Comparison of ENCODE assay signal across 5 worm cellular contexts in genomic region chrII:6898017-6898779, ce11.
TF ChIP-seq lines count a peak whose summit lies in the region.

Gene hrpl-1, plus strand, starts transcription at chrII:6898729.

TF ChIP-seq in whole organism, L1 larva, 84 proteins besides CTCF, POLR2A, EP300 and RAD21 (continues in another document):
- TF ChIP-seq rnt-1 (tag; optimal IDR thresholded peaks at IDR 0.05; lab: Kevin White, UChicago): peak; percentile 47
- TF ChIP-seq xbp-1 (tag; optimal IDR thresholded peaks at IDR 0.05; lab: Kevin White, UChicago): peak; percentile 28
- TF ChIP-seq lsy-2 (tag; optimal IDR thresholded peaks at IDR 0.05; lab: Kevin White, UChicago): peak in 1 of 2 experiments; percentile 47
- TF ChIP-seq blmp-1 (tag; optimal IDR thresholded peaks at IDR 0.05; lab: Kevin White, UChicago): peak; percentile 42
- no peak for TF ChIP-seq tlp-1 (tag; optimal IDR thresholded peaks at IDR 0.05; lab: Kevin White, UChicago)
- no peak for TF ChIP-seq nhr-84 (tag; optimal IDR thresholded peaks at IDR 0.05; lab: Kevin White, UChicago)
- TF ChIP-seq ztf-4 (tag; optimal IDR thresholded peaks at IDR 0.05; lab: Kevin White, UChicago): no peak
- no peak for TF ChIP-seq F16B12.6 (tag; optimal IDR thresholded peaks at IDR 0.05; lab: Kevin White, UChicago)
- TF ChIP-seq mdl-1 (tag; optimal IDR thresholded peaks at IDR 0.05; lab: Kevin White, UChicago): peak in 1 of 2 experiments; percentile 26
- peak; percentile 27 for TF ChIP-seq irx-1 (tag; optimal IDR thresholded peaks at IDR 0.05; lab: Kevin White, UChicago)
- no peak for TF ChIP-seq isw-1 (GFP tag; IDR thresholded peaks at IDR 0.05; lab: Robert Waterston, UW)
- TF ChIP-seq nhr-85 (tag; lab: Kevin White, UChicago): peak; percentile 26
- TF ChIP-seq lin-39 (tag; optimal IDR thresholded peaks at IDR 0.05; lab: Kevin White, UChicago): no peak
- no peak for TF ChIP-seq ama-1 (optimal IDR thresholded peaks at IDR 0.05; lab: Kevin White, UChicago)
- no peak for TF ChIP-seq nhr-77 (tag; optimal IDR thresholded peaks at IDR 0.05; lab: Kevin White, UChicago)
- TF ChIP-seq C04F5.9 (tag; optimal IDR thresholded peaks at IDR 0.05; lab: Kevin White, UChicago): no peak
- no peak for TF ChIP-seq jun-1 (tag; optimal IDR thresholded peaks at IDR 0.05; lab: Kevin White, UChicago)
- TF ChIP-seq sox-4 (tag; optimal IDR thresholded peaks at IDR 0.05; lab: Kevin White, UChicago): peak; percentile 35
- peak; percentile 30; the same call in 1 of the 2 replicates for TF ChIP-seq nhr-19 (GFP tag; conservative IDR thresholded peaks at IDR 0.05; lab: Robert Waterston, UW)

TF ChIP-seq in whole organism, L3 larva, 47 proteins besides CTCF, POLR2A, EP300 and RAD21:
- TF ChIP-seq nhr-43 (tag; optimal IDR thresholded peaks at IDR 0.05; lab: Kevin White, UChicago; ENCODE audit: poor library complexity, severe bottlenecking) (peak; percentile 35), egl-5 (tag; optimal IDR thresholded peaks at IDR 0.05; lab: Kevin White, UChicago) (no peak), nfya-1 (tag; optimal IDR thresholded peaks at IDR 0.05; lab: Kevin White, UChicago; ENCODE audit: insufficient read depth) (peak; percentile 24)

TF ChIP-seq in whole organism, early embryonic, 17 proteins besides CTCF, POLR2A, EP300 and RAD21:
- TF ChIP-seq tra-4 (tag; optimal IDR thresholded peaks at IDR 0.05; lab: Kevin White, UChicago): no peak
- no peak for TF ChIP-seq ets-7 (tag; optimal IDR thresholded peaks at IDR 0.05; lab: Kevin White, UChicago)
- TF ChIP-seq hmbx-1 (tag; optimal IDR thresholded peaks at IDR 0.05; lab: Kevin White, UChicago): peak; percentile 4
- TF ChIP-seq aly-1 (tag; optimal IDR thresholded peaks at IDR 0.05; lab: Kevin White, UChicago): peak; percentile 25
- TF ChIP-seq pes-1 (GFP tag; IDR thresholded peaks at IDR 0.05; lab: Robert Waterston, UW): no peak; the same call in 1 of the 2 replicates
- no peak; the same call in 1 of the 2 replicates for TF ChIP-seq tbx-37 (GFP tag; conservative IDR thresholded peaks at IDR 0.05; lab: Robert Waterston, UW)
- TF ChIP-seq ceh-36 (tag; optimal IDR thresholded peaks at IDR 0.05; lab: Kevin White, UChicago): peak; percentile 89
- 0 out of 2 replicates have a peak, but pooled peaks have one; percentile 72 for TF ChIP-seq sea-1 (GFP tag; conservative IDR thresholded peaks at IDR 0.05; lab: Robert Waterston, UW)
- peak; percentile 74 for TF ChIP-seq flt-1 (GFP tag; IDR thresholded peaks at IDR 0.05; lab: Robert Waterston, UW)
- peak; percentile 3 for TF ChIP-seq hnd-1 (tag; optimal IDR thresholded peaks at IDR 0.05; lab: Kevin White, UChicago)
- peak; percentile 80 for TF ChIP-seq scrt-1 (GFP tag; IDR thresholded peaks at IDR 0.05; lab: Robert Waterston, UW)
- no peak for TF ChIP-seq B0310.2 (tag; optimal IDR thresholded peaks at IDR 0.05; lab: Kevin White, UChicago)
- TF ChIP-seq tbx-11 (GFP tag; IDR thresholded peaks at IDR 0.05; lab: Robert Waterston, UW): peak; percentile 69
- peak; percentile 27 for TF ChIP-seq ceh-13 (GFP tag; optimal IDR thresholded peaks at IDR 0.05; lab: Kevin White, UChicago)
- no peak for TF ChIP-seq ama-1 (optimal IDR thresholded peaks at IDR 0.05; lab: Kevin White, UChicago)
- peak; percentile 63 for TF ChIP-seq hmg-4 (GFP tag; optimal IDR thresholded peaks at IDR 0.05; lab: Kevin White, UChicago)
- no peak for TF ChIP-seq F13C5.2 (tag; optimal IDR thresholded peaks at IDR 0.05; lab: Kevin White, UChicago)

TF ChIP-seq in whole organism, midembryonic, 9 proteins besides CTCF, POLR2A, EP300 and RAD21:
- TF ChIP-seq klf-2 (GFP tag; conservative IDR thresholded peaks at IDR 0.05; lab: Robert Waterston, UW): peak; percentile 56; the same call in 1 of the 2 replicates
- no peak for TF ChIP-seq cog-1 (tag; optimal IDR thresholded peaks at IDR 0.05; lab: Kevin White, UChicago)
- 0 out of 2 replicates have a peak, but pooled peaks have one; percentile 20 for TF ChIP-seq T22C8.4 (GFP tag; IDR thresholded peaks at IDR 0.05; lab: Robert Waterston, UW)
- TF ChIP-seq med-1 (GFP tag; optimal IDR thresholded peaks at IDR 0.05; lab: Kevin White, UChicago; ENCODE audit: insufficient read depth): peak; percentile 79
- peak; percentile 57 for TF ChIP-seq ref-1 (GFP tag; conservative IDR thresholded peaks at IDR 0.05; lab: Robert Waterston, UW)
- peak; percentile 43; the same call in 1 of the 2 replicates for TF ChIP-seq ztf-29 (GFP tag; IDR thresholded peaks at IDR 0.05; lab: Robert Waterston, UW)
- peak; percentile 65; the same call in 1 of the 2 replicates for TF ChIP-seq ztf-23 (GFP tag; IDR thresholded peaks at IDR 0.05; lab: Robert Waterston, UW)
- TF ChIP-seq tab-1 (GFP tag; IDR thresholded peaks at IDR 0.05; lab: Robert Waterston, UW): peak; percentile 74; the same call in 1 of the 2 replicates
- TF ChIP-seq flt-1 (GFP tag; IDR thresholded peaks at IDR 0.05; lab: Robert Waterston, UW): peak; percentile 88
TF ChIP-seq in whole organism, midembryonic: peak in this region for 8.

TF ChIP-seq in whole organism, young adult, 124 proteins besides CTCF, POLR2A, EP300 and RAD21:
- TF ChIP-seq pha-4 (tag; optimal IDR thresholded peaks at IDR 0.05; lab: Kevin White, UChicago) (no peak), atf-7 (tag; optimal IDR thresholded peaks at IDR 0.05; lab: Kevin White, UChicago) (no peak), pbrm-1 (GFP tag; IDR thresholded peaks at IDR 0.05; lab: Robert Waterston, UW) (0 out of 2 replicates have a peak, but pooled peaks have one; percentile 27), him-1 (tag; optimal IDR thresholded peaks at IDR 0.05; lab: Kevin White, UChicago) (peak; percentile 15), B0261.1 (tag; optimal IDR thresholded peaks at IDR 0.05; lab: Kevin White, UChicago) (peak; percentile 73), cebp-1 (GFP tag; IDR thresholded peaks at IDR 0.05; lab: Robert Waterston, UW) (no peak), cebp-1 (tag; optimal IDR thresholded peaks at IDR 0.05; lab: Kevin White, UChicago) (peak; percentile 24), mes-4 (tag; optimal IDR thresholded peaks at IDR 0.05; lab: Kevin White, UChicago) (peak; percentile 58), mel-28 (tag; optimal IDR thresholded peaks at IDR 0.05; lab: Kevin White, UChicago; ENCODE audit: borderline replicate concordance) (no peak), snpc-4 (GFP tag; optimal IDR thresholded peaks at IDR 0.05; lab: Kevin White, UChicago) (no peak), snpc-4 (tag; optimal IDR thresholded peaks at IDR 0.05; lab: Kevin White, UChicago) (peak in 1 of 4 experiments; percentile 11), snpc-1.3 (tag; optimal IDR thresholded peaks at IDR 0.05; lab: Kevin White, UChicago; ENCODE audit: insufficient read depth) (no peak), lin-54 (GFP tag; optimal IDR thresholded peaks at IDR 0.05; lab: Kevin White, UChicago) (peak; percentile 0), attf-3 (GFP tag; conservative IDR thresholded peaks at IDR 0.05; lab: Robert Waterston, UW) (0 out of 2 replicates have a peak, but pooled peaks have one; percentile 48), egl-18 (GFP tag; IDR thresholded peaks at IDR 0.05; lab: Robert Waterston, UW) (no peak), ceh-27 (GFP tag; optimal IDR thresholded peaks at IDR 0.05; lab: Kevin White, UChicago) (no peak), ceh-79 (tag; optimal IDR thresholded peaks at IDR 0.05; lab: Kevin White, UChicago) (no peak), tbp1 (GFP tag; optimal IDR thresholded peaks at IDR 0.05; lab: Kevin White, UChicago) (peak; percentile 90), Y95B8A.8 (GFP tag; IDR thresholded peaks at IDR 0.05; lab: Robert Waterston, UW) (no peak), somi-1 (GFP tag; optimal IDR thresholded peaks at IDR 0.05; lab: Kevin White, UChicago) (peak; percentile 45), F33H1.4 (GFP tag; IDR thresholded peaks at IDR 0.05; lab: Robert Waterston, UW) (no peak), mcd-1 (GFP tag; IDR thresholded peaks at IDR 0.05; lab: Robert Waterston, UW) (no peak), zfh-2 (GFP tag; conservative IDR thresholded peaks at IDR 0.05; lab: Robert Waterston, UW) (no peak), die-1 (tag; optimal IDR thresholded peaks at IDR 0.05; lab: Kevin White, UChicago) (peak; percentile 74), hmg-1.2 (GFP tag; IDR thresholded peaks at IDR 0.05; lab: Robert Waterston, UW) (peak; percentile 29; the same call in 1 of the 2 replicates), fkh-3 (tag; optimal IDR thresholded peaks at IDR 0.05; lab: Kevin White, UChicago) (no peak), madf-8 (GFP tag; conservative IDR thresholded peaks at IDR 0.05; lab: Robert Waterston, UW) (no peak), hrde-1 (tag; optimal IDR thresholded peaks at IDR 0.05; lab: Kevin White, UChicago; ENCODE audit: borderline replicate concordance) (peak; percentile 31), lin-26 (GFP tag; IDR thresholded peaks at IDR 0.05; lab: Robert Waterston, UW) (0 out of 2 replicates have a peak, but pooled peaks have one; percentile 57), nhr-90 (tag; optimal IDR thresholded peaks at IDR 0.05; lab: Kevin White, UChicago) (peak; percentile 20), rpc-1 (optimal IDR thresholded peaks at IDR 0.05; lab: Kevin White, UChicago) (peak; percentile 57), rpc-1 (tag; optimal IDR thresholded peaks at IDR 0.05; lab: Kevin White, UChicago) (peak; percentile 76), mxl-1 (tag; optimal IDR thresholded peaks at IDR 0.05; lab: Kevin White, UChicago) (peak; percentile 20), repo-1 (tag; optimal IDR thresholded peaks at IDR 0.05; lab: Kevin White, UChicago) (no peak), egl-44 (GFP tag; IDR thresholded peaks at IDR 0.05; lab: Robert Waterston, UW) (no peak)

Comparison
In these comparisons a context has a peak if more than half of its experiments do, and no peak if none do; other contexts are left out.
1. Of the 8 proteins assayed by ChIP-seq in both whole organism, young adult and whole organism, L1 larva: peak only in whole organism, young adult: none; only in whole organism, L1 larva: dpl-1 and efl-1; in both: nhr-90; in neither: 3; mixed calls (peak in some experiments, not most) for 2.